Fruit fly (Drosophila melanogaster) whole organism, embryonic: ENCODE measurements around the gene Cyfip.
A peak's percentile ranks its signal among the peaks of the same experiment; 100 is the strongest.

Experiments
- Adf1 ChIP-seq: fragments of 200-800 bp; sonication (Bioruptor generic); IDR thresholded peaks from 2 replicates; pipeline ENCODE4 v1.3.6; 2022; ENCODE audit warnings: missing biosample characterization, missing genetic modification characterization
- Antp ChIP-seq: fragments of 200-800 bp; sonication (Bioruptor generic); optimal IDR thresholded peaks from 3 replicates; lab custom pipeline; 2016; ENCODE audit warnings: missing biosample characterization, missing genetic modification characterization
- BEAF-32 ChIP-seq: fragments of 200-800 bp; sonication (Bioruptor generic); optimal IDR thresholded peaks from 3 replicates; lab custom pipeline; 2017; ENCODE audit warnings: missing biosample characterization, missing genetic modification characterization, mild to moderate bottlenecking, moderate library complexity, missing genetic modification reagents
- CG12104 ChIP-seq: fragments of 200-800 bp; sonication (Bioruptor generic); optimal IDR thresholded peaks from 3 replicates; lab custom pipeline; 2016; ENCODE audit warnings: missing biosample characterization, missing genetic modification characterization
- CG13287 ChIP-seq: fragments of 200-800 bp; sonication (Bioruptor generic); IDR thresholded peaks from 2 replicates; pipeline ENCODE4 v1.3.6; 2022; ENCODE audit warnings: missing biosample characterization, missing genetic modification characterization; ENCODE audit not compliant: partially characterized antibody
- CG13624 ChIP-seq: fragments of 200-800 bp; sonication (Bioruptor generic); optimal IDR thresholded peaks from 2 replicates; lab custom pipeline; 2016; ENCODE audit warnings: missing biosample characterization, missing genetic modification characterization
- CG14050 ChIP-seq: fragments of 200-800 bp; sonication (Bioruptor generic); IDR thresholded peaks from 3 replicates; pipeline ENCODE4 v1.3.6; 2022; ENCODE audit warnings: missing biosample characterization, missing genetic modification characterization
- CG15073 ChIP-seq: fragments of 200-800 bp; sonication (Bioruptor generic); optimal IDR thresholded peaks from 2 replicates; lab custom pipeline; 2016; ENCODE audit warnings: missing biosample characterization, missing genetic modification characterization
- CG1647 ChIP-seq: fragments of 200-800 bp; sonication (Bioruptor generic); optimal IDR thresholded peaks from 3 replicates; lab custom pipeline; 2016; ENCODE audit warnings: missing biosample characterization, missing genetic modification characterization
- CG16813 ChIP-seq: fragments of 200-800 bp; sonication (Bioruptor generic); IDR thresholded peaks from 3 replicates; pipeline ENCODE4 v1.3.6; 2022; ENCODE audit warnings: missing biosample characterization, missing genetic modification characterization; ENCODE audit not compliant: partially characterized antibody
- CG16863 ChIP-seq: fragments of 200-800 bp; sonication (Bioruptor generic); optimal IDR thresholded peaks from 3 replicates; lab custom pipeline; 2016; ENCODE audit warnings: missing biosample characterization, missing genetic modification characterization
- CG32772 ChIP-seq: fragments of 200-800 bp; sonication (Bioruptor generic); IDR thresholded peaks from 2 replicates; pipeline ENCODE4 v1.3.6; 2022; ENCODE audit warnings: missing biosample characterization, missing genetic modification characterization
- CG34224 ChIP-seq: fragments of 200-800 bp; sonication (Bioruptor generic); IDR thresholded peaks from 3 replicates; pipeline ENCODE4 v1.3.6; 2022; ENCODE audit warnings: missing biosample characterization, missing genetic modification characterization; ENCODE audit not compliant: partially characterized antibody
- CG3847 ChIP-seq: fragments of 200-800 bp; sonication (Bioruptor generic); IDR thresholded peaks from 2 replicates; pipeline ENCODE4 v1.3.6; 2022; ENCODE audit warnings: missing biosample characterization, missing genetic modification characterization
- CG5953 ChIP-seq: fragments of 200-800 bp; sonication (Bioruptor generic); IDR thresholded peaks from 2 replicates; pipeline ENCODE4 v1.3.6; 2022; ENCODE audit warnings: missing biosample characterization, missing genetic modification characterization
- CG6272 ChIP-seq: fragments of 200-800 bp; sonication (Bioruptor generic); IDR thresholded peaks from 2 replicates; pipeline ENCODE4 v1.3.6; 2022; ENCODE audit warnings: missing biosample characterization, missing genetic modification characterization
- CG6791 ChIP-seq: fragments of 200-800 bp; sonication (Bioruptor generic); IDR thresholded peaks from 3 replicates; pipeline ENCODE4 v1.3.6; 2022; ENCODE audit warnings: missing biosample characterization, missing genetic modification characterization; ENCODE audit not compliant: partially characterized antibody
- CG8388 ChIP-seq: fragments of 200-800 bp; sonication (Bioruptor generic); optimal IDR thresholded peaks from 2 replicates; lab custom pipeline; 2019; ENCODE audit warnings: missing biosample characterization, mild to moderate bottlenecking, missing genetic modification characterization, moderate library complexity
- CG9609 ChIP-seq: fragments of 200-800 bp; sonication (Bioruptor generic); optimal IDR thresholded peaks from 3 replicates; lab custom pipeline; 2016; ENCODE audit warnings: missing biosample characterization, missing genetic modification characterization
- CG9932 ChIP-seq: fragments of 200-800 bp; sonication (Bioruptor generic); IDR thresholded peaks from 2 replicates; pipeline ENCODE4 v1.3.6; 2022; ENCODE audit warnings: missing biosample characterization, missing genetic modification characterization
- CTCF ChIP-seq: fragments of 200-800 bp; sonication (Bioruptor generic); optimal IDR thresholded peaks from 2 replicates; lab custom pipeline; 2017; ENCODE audit warnings: missing biosample characterization, mild to moderate bottlenecking, missing genetic modification characterization, moderate library complexity
- CkIIα-i1 ChIP-seq: fragments of 200-800 bp; sonication (Bioruptor generic); IDR thresholded peaks from 2 replicates; pipeline ENCODE4 v1.3.6; 2022; ENCODE audit warnings: missing biosample characterization, missing genetic modification characterization
- D19B ChIP-seq: fragments of 200-800 bp; sonication (Bioruptor generic); optimal IDR thresholded peaks from 2 replicates; lab custom pipeline; 2017; ENCODE audit warnings: missing biosample characterization, mild to moderate bottlenecking, missing genetic modification characterization
- Dbx ChIP-seq: fragments of 200-800 bp; sonication (Bioruptor generic); IDR thresholded peaks from 3 replicates; pipeline ENCODE4 v1.3.6; 2022; ENCODE audit warnings: missing biosample characterization, missing genetic modification characterization
- Dll ChIP-seq: fragments of 200-800 bp; sonication (Bioruptor generic); IDR thresholded peaks from 4 replicates; pipeline ENCODE4 v1.3.6; 2022; ENCODE audit warnings: missing biosample characterization, missing genetic modification characterization; ENCODE audit not compliant: partially characterized antibody
- Doc2 ChIP-seq: fragments of 200-800 bp; sonication (Bioruptor generic); IDR thresholded peaks from 2 replicates; pipeline ENCODE4 v1.3.6; 2022; ENCODE audit warnings: missing biosample characterization, missing genetic modification characterization
- Dp ChIP-seq: fragments of 200-800 bp; sonication (Bioruptor generic); optimal IDR thresholded peaks from 2 replicates; lab custom pipeline; 2018; ENCODE audit warnings: missing biosample characterization, mild to moderate bottlenecking, missing genetic modification characterization, moderate library complexity
- E2f2 ChIP-seq: fragments of 200-800 bp; sonication (Bioruptor generic); IDR thresholded peaks from 2 replicates; pipeline ENCODE4 v1.3.6; 2022; ENCODE audit warnings: missing biosample characterization, missing genetic modification characterization
- Ets65A ChIP-seq: fragments of 200-800 bp; sonication (Bioruptor generic); peaks from one replicate; lab custom pipeline; 2016; ENCODE audit warnings: missing biosample characterization, missing genetic modification characterization
- Gug ChIP-seq: fragments of 200-800 bp; sonication (Bioruptor generic); IDR thresholded peaks from 4 replicates; pipeline ENCODE4 v1.3.6; 2022; ENCODE audit warnings: missing biosample characterization, missing genetic modification characterization
- HLHmδ ChIP-seq: fragments of 200-800 bp; sonication (Bioruptor generic); optimal IDR thresholded peaks from 2 replicates; lab custom pipeline; 2018; ENCODE audit warnings: missing biosample characterization, mild to moderate bottlenecking, missing genetic modification characterization, moderate library complexity
- Ptx1 ChIP-seq: fragments of 200-800 bp; sonication (Bioruptor generic); IDR thresholded peaks from 2 replicates; pipeline ENCODE4 v1.3.6; 2022; ENCODE audit warnings: missing biosample characterization, missing genetic modification characterization
- Rfx ChIP-seq: fragments of 200-800 bp; sonication (Bioruptor generic); IDR thresholded peaks from 2 replicates; pipeline ENCODE4 v1.3.6; 2022; ENCODE audit warnings: missing biosample characterization, missing genetic modification characterization
- Taf1 ChIP-seq: fragments of 200-800 bp; sonication (Bioruptor generic); IDR thresholded peaks from 2 replicates; pipeline ENCODE4 v1.3.6; 2022; ENCODE audit warnings: missing biosample characterization, missing genetic modification characterization
- Xbp1 ChIP-seq: fragments of 200-800 bp; sonication (Bioruptor generic); optimal IDR thresholded peaks from 3 replicates; lab custom pipeline; 2016; ENCODE audit warnings: missing biosample characterization, mild to moderate bottlenecking, missing genetic modification characterization
- ato ChIP-seq: fragments of 200-800 bp; sonication (Bioruptor generic); IDR thresholded peaks from 2 replicates; pipeline ENCODE4 v1.3.6; 2022; ENCODE audit warnings: missing biosample characterization, missing genetic modification characterization; ENCODE audit not compliant: partially characterized antibody
- bsh ChIP-seq, 2 experiments: fragments of 200-800 bp; sonication (Bioruptor generic); optimal IDR thresholded peaks; 2 replicates each; lab custom pipeline; 2017 to 2018; ENCODE audit warnings: mild to moderate bottlenecking in 2 of 2, missing biosample characterization in 2 of 2, missing genetic modification characterization in 2 of 2, moderate library complexity in 1 of 2
- chif ChIP-seq, 2 experiments: fragments of 200-800 bp; sonication (Bioruptor generic); optimal IDR thresholded peaks; 3 replicates each; lab custom pipeline; 2016; ENCODE audit warnings: missing biosample characterization in 2 of 2, missing genetic modification characterization in 2 of 2
- fru ChIP-seq: fragments of >200 bp; optimal IDR thresholded peaks from 2 replicates; lab custom pipeline; 2017
- hbn ChIP-seq: fragments of 200-800 bp; sonication (Bioruptor generic); IDR thresholded peaks from 2 replicates; pipeline ENCODE4 v1.3.6; 2022; ENCODE audit warnings: missing biosample characterization, missing genetic modification characterization; ENCODE audit not compliant: partially characterized antibody
- kay ChIP-seq: fragments of 200-800 bp; sonication (Bioruptor generic); optimal IDR thresholded peaks from 2 replicates; lab custom pipeline; 2016; ENCODE audit warnings: missing biosample characterization, missing genetic modification characterization
- mam ChIP-seq: fragments of 200-800 bp; sonication (Bioruptor generic); optimal IDR thresholded peaks from 3 replicates; lab custom pipeline; 2016; ENCODE audit warnings: missing biosample characterization, missing genetic modification characterization
- oc ChIP-seq: fragments of 200-800 bp; sonication (Bioruptor generic); optimal IDR thresholded peaks from 2 replicates; lab custom pipeline; 2018; ENCODE audit warnings: missing biosample characterization, mild to moderate bottlenecking, missing genetic modification characterization, moderate library complexity
- pfk ChIP-seq: fragments of 200-800 bp; sonication (Bioruptor generic); optimal IDR thresholded peaks from 2 replicates; lab custom pipeline; 2018; ENCODE audit warnings: missing biosample characterization, mild to moderate bottlenecking, missing genetic modification characterization, moderate library complexity
- run ChIP-seq: fragments of 200-800 bp; sonication (Bioruptor generic); optimal IDR thresholded peaks from 3 replicates; lab custom pipeline; 2018; ENCODE audit warnings: missing biosample characterization, mild to moderate bottlenecking, missing genetic modification characterization
- sens ChIP-seq: fragments of 200-800 bp; sonication (Bioruptor generic); peaks from one replicate; lab custom pipeline; 2016; ENCODE audit warnings: missing biosample characterization, missing genetic modification characterization
- slou ChIP-seq: fragments of 200-800 bp; sonication (Bioruptor generic); optimal IDR thresholded peaks from 3 replicates; lab custom pipeline; 2016; ENCODE audit warnings: missing biosample characterization, missing genetic modification characterization
- slp2 ChIP-seq: fragments of 200-800 bp; sonication (Bioruptor generic); optimal IDR thresholded peaks from 2 replicates; lab custom pipeline; 2016; ENCODE audit warnings: missing biosample characterization, missing genetic modification characterization
- ssp ChIP-seq: fragments of 200-800 bp; sonication (Bioruptor generic); IDR thresholded peaks from 2 replicates; pipeline ENCODE4 v1.3.6; 2022; ENCODE audit warnings: missing biosample characterization, missing genetic modification characterization
- sug ChIP-seq: fragments of 200-800 bp; optimal IDR thresholded peaks from 2 replicates; lab custom pipeline; 2019; ENCODE audit warnings: missing biosample characterization, mild to moderate bottlenecking, missing genetic modification characterization, moderate library complexity
- tap ChIP-seq: fragments of 200-800 bp; optimal IDR thresholded peaks from 3 replicates; lab custom pipeline; 2019; ENCODE audit warnings: missing biosample characterization, mild to moderate bottlenecking, missing genetic modification characterization, moderate library complexity
- toy ChIP-seq: fragments of 200-800 bp; sonication (Bioruptor generic); IDR thresholded peaks from 2 replicates; pipeline ENCODE4 v1.3.6; 2022; ENCODE audit warnings: missing biosample characterization, missing genetic modification characterization
- vfl ChIP-seq: fragments of 200-800 bp; sonication (Bioruptor generic); optimal IDR thresholded peaks from 2 replicates; lab custom pipeline; 2016; ENCODE audit warnings: missing biosample characterization, missing genetic modification characterization

Gene Cyfip

DNA sequence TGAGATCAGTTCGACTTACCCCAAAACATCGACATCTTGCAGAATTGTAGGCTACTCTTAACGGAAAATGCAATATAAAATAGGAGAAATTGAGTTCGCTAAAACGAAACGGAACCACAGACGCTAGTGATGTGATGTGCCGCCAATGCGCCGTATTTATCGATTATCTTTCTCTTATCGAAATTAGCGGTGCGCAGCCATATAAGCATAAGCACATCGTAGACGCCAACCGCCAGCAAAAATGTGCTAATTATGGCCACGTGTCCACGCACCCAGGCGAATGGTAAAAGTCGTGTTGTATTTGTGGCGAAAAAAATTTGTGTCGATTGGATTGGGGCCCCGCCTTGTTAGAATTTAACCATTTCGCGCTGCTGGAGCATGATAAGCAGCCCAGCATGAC lies at the start of gene Cyfip, which contains the start of gene Fkbp39 (continued):
- TF ChIP-seq sens (peak; percentile 91), kay (GFP tag; lab: Kevin White, UChicago) (no peak), HLHmδ (GFP tag; lab: Kevin White, UChicago) (peak; percentile 17), vfl (GFP tag; lab: Kevin White, UChicago) (peak; percentile 61), CkIIα-i1 (GFP tag; lab: Robert Waterston, UW) (no peak), slou (GFP tag; lab: Kevin White, UChicago) (peak; percentile 20), CG9609 (GFP tag; lab: Kevin White, UChicago) (peak; percentile 44), D19B (no peak), mam (GFP tag; lab: Kevin White, UChicago) (peak; percentile 69), CG8388 (GFP tag; lab: Kevin White, UChicago) (no peak), CG1647 (peak; percentile 29), oc (tag; lab: Kevin White, UChicago) (no peak), slp2 (no peak), CG14050 (no peak), pfk (GFP tag; lab: Kevin White, UChicago) (peak; percentile 15), Xbp1 (peak; percentile 65), Ptx1 (GFP tag; lab: Robert Waterston, UW) (peak; percentile 39; the same call in 1 of the 2 replicates), CG16863 (GFP tag; lab: Kevin White, UChicago) (peak; percentile 9), CG32772 (peak; percentile 78), CG3847 (peak; percentile 69), CG5953 (GFP tag; lab: Robert Waterston, UW) (no peak), CG13624 (GFP tag; lab: Kevin White, UChicago) (peak; percentile 91), ssp (GFP tag; lab: Robert Waterston, UW) (peak; percentile 31; the same call in 1 of the 2 replicates), bsh (GFP tag; optimal IDR thresholded peaks at IDR 0.05; lab: Kevin White, UChicago) (peak in 1 of 2 experiments; percentile 16), Dbx (GFP tag; lab: Robert Waterston, UW) (peak; percentile 80), Doc2 (no peak), sug (tag; lab: Kevin White, UChicago) (peak; percentile 64), chif (GFP tag; optimal IDR thresholded peaks at IDR 0.05; lab: Kevin White, UChicago) (peak in 1 of 2 experiments; percentile 36), fru (no peak), CG15073 (GFP tag; lab: Kevin White, UChicago) (no peak), CG9932 (peak; percentile 71), Rfx (GFP tag; lab: Robert Waterston, UW) (peak; percentile 84), Adf1 (GFP tag; lab: Robert Waterston, UW) (peak; percentile 68), Gug (GFP tag; lab: Robert Waterston, UW) (peak; percentile 38; the same call in 1 of the 4 replicates), Dll (GFP tag; lab: Robert Waterston, UW) (peak; percentile 74), Ets65A (GFP tag; lab: Kevin White, UChicago) (peak; percentile 85), CG13287 (GFP tag; lab: Robert Waterston, UW) (peak; percentile 85), ato (GFP tag; lab: Robert Waterston, UW) (peak; percentile 67), CG6272 (GFP tag; lab: Robert Waterston, UW) (peak; percentile 43; the same call in 1 of the 2 replicates), Taf1 (GFP tag; lab: Robert Waterston, UW) (no peak), tap (tag; lab: Kevin White, UChicago) (no peak), hbn (GFP tag; lab: Robert Waterston, UW) (peak; percentile 65), Antp (GFP tag; lab: Kevin White, UChicago) (peak; percentile 63), CG6791 (peak; percentile 77), CG12104 (no peak), CG34224 (GFP tag; lab: Robert Waterston, UW) (peak; percentile 82), toy (GFP tag; lab: Robert Waterston, UW) (no peak), BEAF-32 (peak; percentile 82), CG16813 (peak; percentile 74), Dp (GFP tag; lab: Kevin White, UChicago) (peak; percentile 71), run (no peak), E2f2 (GFP tag; lab: Robert Waterston, UW) (peak; percentile 78), CTCF (GFP tag; lab: Kevin White, UChicago) (peak; percentile 34)
